Worm (Caenorhabditis elegans): ENCODE measurements around the gene efhd-1.

The efhd-1 gene

ce11 chrII:14234375-14235102, 55.9 kb downstream of the efhd-1 start (continued):
- TF ChIP-seq snpc-1.1 (tag; optimal IDR thresholded peaks at IDR 0.05; ENCODE audit: insufficient read depth) = peak; percentile 27
- TF ChIP-seq madf-10 (tag; optimal IDR thresholded peaks at IDR 0.05) = no peak

- TF ChIP-seq attf-3 (GFP tag; conservative IDR thresholded peaks at IDR 0.05) (no peak), dpl-1 (GFP tag; optimal IDR thresholded peaks at IDR 0.05) (no peak), attf-6 (GFP tag; IDR thresholded peaks at IDR 0.05) (no peak), F52B5.7 (tag; optimal IDR thresholded peaks at IDR 0.05) (no peak), rec-8 (tag; optimal IDR thresholded peaks at IDR 0.05) (no peak), cebp-2 (GFP tag; IDR thresholded peaks at IDR 0.05) (no peak), ztf-18 (tag; optimal IDR thresholded peaks at IDR 0.05) (no peak), him-1 (tag; optimal IDR thresholded peaks at IDR 0.05) (no peak), lsl-1 (GFP tag; optimal IDR thresholded peaks at IDR 0.05) (no peak), B0035.1 (tag; optimal IDR thresholded peaks at IDR 0.05) (no peak), ztf-6 (GFP tag; IDR thresholded peaks at IDR 0.05) (no peak), gei-17 (GFP tag; optimal IDR thresholded peaks at IDR 0.05) (no peak), mxl-1 (tag; optimal IDR thresholded peaks at IDR 0.05) (no peak)
Observed at ce11 chrII:14236569-14236968, 58.0 kb downstream of the efhd-1 start.

- no peak for TF ChIP-seq B0035.1 (tag; optimal IDR thresholded peaks at IDR 0.05)
- TF ChIP-seq cebp-2 (GFP tag; IDR thresholded peaks at IDR 0.05) = no peak
- 0 out of 2 replicates have a peak, but pooled peaks have one; percentile 8 for TF ChIP-seq pbrm-1 (GFP tag; IDR thresholded peaks at IDR 0.05)
- 0 out of 2 replicates have a peak, but pooled peaks have one; percentile 34 for TF ChIP-seq nfyb-1 (GFP tag; IDR thresholded peaks at IDR 0.05)
- no peak for TF ChIP-seq repo-1 (tag; optimal IDR thresholded peaks at IDR 0.05)
- TF ChIP-seq egrh-3 (GFP tag; IDR thresholded peaks at IDR 0.05) = peak; percentile 89
- no peak for TF ChIP-seq F49E8.2 (tag; optimal IDR thresholded peaks at IDR 0.05; ENCODE audit: insufficient read depth)
- TF ChIP-seq hmg-1.2 (GFP tag; IDR thresholded peaks at IDR 0.05) = no peak
- TF ChIP-seq F23B12.7 (tag; optimal IDR thresholded peaks at IDR 0.05; ENCODE audit: insufficient read depth) = no peak
- no peak for TF ChIP-seq D2030.7 (GFP tag; IDR thresholded peaks at IDR 0.05)
- TF ChIP-seq snpc-1.3 (tag; optimal IDR thresholded peaks at IDR 0.05; ENCODE audit: insufficient read depth) = no peak
- TF ChIP-seq B0336.3 (GFP tag; IDR thresholded peaks at IDR 0.05) = 0 out of 2 replicates have a peak, but pooled peaks have one; percentile 35
- TF ChIP-seq zim-3 (tag; optimal IDR thresholded peaks at IDR 0.05) = peak; percentile 18
- TF ChIP-seq ets-4 (GFP tag; optimal IDR thresholded peaks at IDR 0.05) = no peak
- no peak for TF ChIP-seq efl-1 (GFP tag; optimal IDR thresholded peaks at IDR 0.05)
- TF ChIP-seq let-526 (GFP tag; IDR thresholded peaks at IDR 0.05) = peak; percentile 14; the same call in 1 of the 2 replicates
- TF ChIP-seq B0261.1 (tag; optimal IDR thresholded peaks at IDR 0.05) = no peak
- TF ChIP-seq ztf-25 (GFP tag; IDR thresholded peaks at IDR 0.05) = 0 out of 2 replicates have a peak, but pooled peaks have one; percentile 31
- peak; percentile 91 for TF ChIP-seq zfh-2 (GFP tag; conservative IDR thresholded peaks at IDR 0.05)
- no peak for TF ChIP-seq nhr-27 (tag; optimal IDR thresholded peaks at IDR 0.05)
- TF ChIP-seq hrde-1 (tag; optimal IDR thresholded peaks at IDR 0.05; ENCODE audit: borderline replicate concordance) = no peak
- TF ChIP-seq sdz-38 (tag; optimal IDR thresholded peaks at IDR 0.05) = no peak
- TF ChIP-seq mcd-1 (GFP tag; IDR thresholded peaks at IDR 0.05) = no peak
- no peak for TF ChIP-seq F57C9.4 (tag; optimal IDR thresholded peaks at IDR 0.05)
- TF ChIP-seq ceh-40 (GFP tag; IDR thresholded peaks at IDR 0.05) = no peak
- TF ChIP-seq lin-26 (GFP tag; IDR thresholded peaks at IDR 0.05) = no peak
Observed at ce11 chrII:14237245-14237806, 58.7 kb downstream of the efhd-1 start.

Measured in whole organism, young adult.